Fruit fly (Drosophila melanogaster) whole organism, prepupa: ENCODE results near the gene CG2839.

ENCODE experiments used
- Blimp-1 ChIP-seq: fragments of 200-800 bp; sonication (Bioruptor generic); optimal IDR thresholded peaks from 3 replicates; lab custom pipeline; 2017; ENCODE audit warnings: missing biosample characterization, missing genetic modification characterization, mild to moderate bottlenecking, moderate library complexity, missing genetic modification reagents
- CG10669 ChIP-seq: fragments of 200-800 bp; sonication (Bioruptor generic); optimal IDR thresholded peaks from 3 replicates; lab custom pipeline; 2018; ENCODE audit warnings: missing biosample characterization, mild to moderate bottlenecking, missing genetic modification characterization, moderate library complexity
- CG11294 ChIP-seq: fragments of 200-800 bp; sonication (Bioruptor generic); IDR thresholded peaks from 2 replicates; pipeline ENCODE4 v1.3.6; 2022; ENCODE audit warnings: missing biosample characterization, missing genetic modification characterization
- CG11902 ChIP-seq: fragments of 200-800 bp; sonication (Bioruptor generic); optimal IDR thresholded peaks from 3 replicates; lab custom pipeline; 2016; ENCODE audit warnings: missing biosample characterization, missing genetic modification characterization
- CG15336 ChIP-seq: fragments of 200-800 bp; sonication (Bioruptor generic); IDR thresholded peaks from 2 replicates; pipeline ENCODE4 v1.3.6; 2022; ENCODE audit warnings: missing biosample characterization, missing genetic modification characterization
- CG1621 ChIP-seq: fragments of 200-800 bp; sonication (Bioruptor generic); optimal IDR thresholded peaks from 3 replicates; lab custom pipeline; 2018; ENCODE audit warnings: missing biosample characterization, mild to moderate bottlenecking, missing genetic modification characterization
- CG16779 ChIP-seq: fragments of 200-800 bp; sonication (Bioruptor generic); optimal IDR thresholded peaks from 3 replicates; lab custom pipeline; 2017; ENCODE audit warnings: missing biosample characterization, mild to moderate bottlenecking, missing genetic modification characterization
- CG3032 ChIP-seq: fragments of 200-800 bp; optimal IDR thresholded peaks from 2 replicates; lab custom pipeline; 2019; ENCODE audit warnings: missing biosample characterization, mild to moderate bottlenecking, missing genetic modification characterization, moderate library complexity
- CG31627 ChIP-seq: fragments of 200-800 bp; sonication (Bioruptor generic); optimal IDR thresholded peaks from 3 replicates; lab custom pipeline; 2016; ENCODE audit warnings: missing biosample characterization, missing genetic modification characterization
- CG34406 ChIP-seq: fragments of 200-800 bp; sonication (Bioruptor generic); optimal IDR thresholded peaks from 3 replicates; lab custom pipeline; 2016; ENCODE audit warnings: missing biosample characterization, missing genetic modification characterization
- CG3919 ChIP-seq: fragments of 200-800 bp; sonication (Bioruptor generic); optimal IDR thresholded peaks from 3 replicates; lab custom pipeline; 2016; ENCODE audit warnings: missing biosample characterization, missing genetic modification characterization
- CG4318 ChIP-seq: fragments of 200-800 bp; sonication (Bioruptor generic); optimal IDR thresholded peaks from 3 replicates; lab custom pipeline; 2017; ENCODE audit warnings: missing biosample characterization, mild to moderate bottlenecking, missing genetic modification characterization
- CG6276 ChIP-seq: fragments of 200-800 bp; sonication (Bioruptor generic); optimal IDR thresholded peaks from 2 replicates; lab custom pipeline; 2017; ENCODE audit warnings: missing biosample characterization, mild to moderate bottlenecking, missing genetic modification characterization
- CG6792 ChIP-seq: fragments of 200-800 bp; sonication (Bioruptor generic); optimal IDR thresholded peaks from 3 replicates; lab custom pipeline; 2016; ENCODE audit warnings: missing biosample characterization, missing genetic modification characterization
- CG6808 ChIP-seq: fragments of 200-800 bp; sonication (Bioruptor generic); optimal IDR thresholded peaks from 3 replicates; lab custom pipeline; 2017; ENCODE audit warnings: missing biosample characterization, missing genetic modification characterization, mild to moderate bottlenecking, moderate library complexity, missing genetic modification reagents
- CG6854 ChIP-seq: fragments of 200-800 bp; sonication (Bioruptor generic); optimal IDR thresholded peaks from 2 replicates; lab custom pipeline; 2017; ENCODE audit warnings: missing biosample characterization, mild to moderate bottlenecking, missing genetic modification characterization
- CG7368 ChIP-seq: fragments of 200-800 bp; sonication (Bioruptor generic); optimal IDR thresholded peaks from 3 replicates; lab custom pipeline; 2016; ENCODE audit warnings: missing biosample characterization, missing genetic modification characterization
- CG8119 ChIP-seq: fragments of 200-800 bp; sonication (Bioruptor generic); IDR thresholded peaks from 3 replicates; pipeline ENCODE4 v1.3.6; 2022; ENCODE audit warnings: missing biosample characterization, missing genetic modification characterization
- CG8319 ChIP-seq: fragments of 200-800 bp; sonication (Bioruptor generic); optimal IDR thresholded peaks from 3 replicates; lab custom pipeline; 2016; ENCODE audit warnings: missing biosample characterization, missing genetic modification characterization
- CG8632 ChIP-seq: fragments of 200-800 bp; sonication (Bioruptor generic); optimal IDR thresholded peaks from 3 replicates; lab custom pipeline; 2016; ENCODE audit warnings: missing biosample characterization, missing genetic modification characterization
- CG9139 ChIP-seq: fragments of 200-800 bp; sonication (Bioruptor generic); optimal IDR thresholded peaks from 3 replicates; lab custom pipeline; 2017; ENCODE audit warnings: missing biosample characterization, mild to moderate bottlenecking, missing genetic modification characterization
- Eip78C ChIP-seq: fragments of 200-800 bp; sonication (Bioruptor generic); peaks from one replicate; lab custom pipeline; 2016; ENCODE audit warnings: missing biosample characterization, missing genetic modification characterization
- Eip93F ChIP-seq: fragments of 200-800 bp; sonication (Bioruptor generic); optimal IDR thresholded peaks from 2 replicates; lab custom pipeline; 2016; ENCODE audit warnings: missing biosample characterization, mild to moderate bottlenecking, missing genetic modification characterization
- Ets96B ChIP-seq: fragments of 200-800 bp; optimal IDR thresholded peaks from 2 replicates; lab custom pipeline; 2019; ENCODE audit warnings: missing biosample characterization, mild to moderate bottlenecking, missing genetic modification characterization, moderate library complexity
- Gug ChIP-seq: fragments of 200-800 bp; sonication (Bioruptor generic); IDR thresholded peaks from 2 replicates; pipeline ENCODE4 v1.3.6; 2022; ENCODE audit warnings: missing biosample characterization, missing genetic modification characterization
- Hr38 ChIP-seq: sonication (Bioruptor generic); optimal IDR thresholded peaks from 2 replicates; lab custom pipeline; 2016; ENCODE audit warnings: missing biosample characterization, missing genetic modification characterization
- Hr39 ChIP-seq: fragments of 200-800 bp; sonication (Bioruptor generic); optimal IDR thresholded peaks from 2 replicates; lab custom pipeline; 2016; ENCODE audit warnings: missing biosample characterization, missing genetic modification characterization
- Hr4 ChIP-seq: fragments of 200-800 bp; sonication (Bioruptor generic); optimal IDR thresholded peaks from 3 replicates; lab custom pipeline; 2016; ENCODE audit warnings: missing biosample characterization, missing genetic modification characterization
- Lpt ChIP-seq: fragments of 200-800 bp; sonication (Bioruptor generic); optimal IDR thresholded peaks from 3 replicates; lab custom pipeline; 2016; ENCODE audit warnings: missing biosample characterization, missing genetic modification characterization
- OdsH ChIP-seq: fragments of 200-800 bp; sonication (Bioruptor generic); optimal IDR thresholded peaks from 3 replicates; lab custom pipeline; 2016; ENCODE audit warnings: missing biosample characterization, missing genetic modification characterization
- Smox ChIP-seq: fragments of 200-800 bp; sonication (Bioruptor generic); optimal IDR thresholded peaks from 3 replicates; lab custom pipeline; 2016; ENCODE audit warnings: missing biosample characterization, missing genetic modification characterization
- Sox14 ChIP-seq: fragments of 200-800 bp; sonication (Bioruptor generic); optimal IDR thresholded peaks from 3 replicates; lab custom pipeline; 2016; ENCODE audit warnings: missing biosample characterization, missing genetic modification characterization
- Sox15 ChIP-seq: fragments of 200-800 bp; sonication (Bioruptor generic); optimal IDR thresholded peaks from 3 replicates; lab custom pipeline; 2016; ENCODE audit warnings: missing biosample characterization, missing genetic modification characterization
- acj6 ChIP-seq: fragments of 200-800 bp; sonication (Bioruptor generic); optimal IDR thresholded peaks from 3 replicates; lab custom pipeline; 2016; ENCODE audit warnings: missing biosample characterization, missing genetic modification characterization
- cyc ChIP-seq: fragments of 200-800 bp; sonication (Bioruptor generic); optimal IDR thresholded peaks from 3 replicates; lab custom pipeline; 2016; ENCODE audit warnings: missing biosample characterization, missing genetic modification characterization
- dac ChIP-seq: fragments of 200-800 bp; sonication (Bioruptor generic); optimal IDR thresholded peaks from 2 replicates; lab custom pipeline; 2017; ENCODE audit warnings: missing biosample characterization, mild to moderate bottlenecking, missing genetic modification characterization
- dsx ChIP-seq: fragments of 200-800 bp; optimal IDR thresholded peaks from 3 replicates; lab custom pipeline; 2019; ENCODE audit warnings: missing biosample characterization, mild to moderate bottlenecking, missing genetic modification characterization, moderate library complexity; ENCODE audit not compliant: poor library complexity, severe bottlenecking
- eg ChIP-seq: fragments of 200-800 bp; sonication (Bioruptor generic); IDR thresholded peaks from 3 replicates; pipeline ENCODE4 v1.3.6; 2022; ENCODE audit warnings: missing biosample characterization, missing genetic modification characterization
- esn ChIP-seq: fragments of 200-800 bp; sonication (Bioruptor generic); optimal IDR thresholded peaks from 2 replicates; lab custom pipeline; 2016; ENCODE audit warnings: missing biosample characterization, mild to moderate bottlenecking, missing genetic modification characterization, moderate library complexity
- fd59A ChIP-seq: fragments of 200-800 bp; sonication (Bioruptor generic); optimal IDR thresholded peaks from 2 replicates; lab custom pipeline; 2017; ENCODE audit warnings: missing biosample characterization, mild to moderate bottlenecking, missing genetic modification characterization, missing genetic modification reagents
- fd85E ChIP-seq: fragments of 200-800 bp; sonication (Bioruptor generic); optimal IDR thresholded peaks from 3 replicates; lab custom pipeline; 2016; ENCODE audit warnings: missing biosample characterization, missing genetic modification characterization
- fkh ChIP-seq: fragments of 200-800 bp; sonication (Bioruptor generic); optimal IDR thresholded peaks from 3 replicates; lab custom pipeline; 2017; ENCODE audit warnings: missing biosample characterization, mild to moderate bottlenecking, missing genetic modification characterization, moderate library complexity
- lz ChIP-seq: fragments of 200-800 bp; sonication (Bioruptor generic); optimal IDR thresholded peaks from 3 replicates; lab custom pipeline; 2016; ENCODE audit warnings: missing biosample characterization, missing genetic modification characterization
- net ChIP-seq: fragments of 200-800 bp; sonication (Bioruptor generic); optimal IDR thresholded peaks from 3 replicates; lab custom pipeline; 2016; ENCODE audit warnings: missing biosample characterization, missing genetic modification characterization
- pdm3 ChIP-seq: fragments of 200-800 bp; sonication (Bioruptor generic); optimal IDR thresholded peaks from 3 replicates; lab custom pipeline; 2016; ENCODE audit warnings: missing biosample characterization, missing genetic modification characterization
- spab ChIP-seq: fragments of 200-800 bp; sonication (Bioruptor generic); optimal IDR thresholded peaks from 2 replicates; lab custom pipeline; 2017; ENCODE audit warnings: missing biosample characterization, mild to moderate bottlenecking, missing genetic modification characterization, missing genetic modification reagents
- ss ChIP-seq, 2 experiments: fragments of 200-800 bp; sonication (Bioruptor generic); optimal IDR thresholded peaks; 2 replicates in 1 of 2; 3 replicates in 1 of 2; lab custom pipeline; 2017 to 2018; ENCODE audit warnings: mild to moderate bottlenecking in 2 of 2, missing biosample characterization in 2 of 2, missing genetic modification characterization in 2 of 2, moderate library complexity in 1 of 2
- topi ChIP-seq: fragments of 200-800 bp; sonication (Bioruptor generic); optimal IDR thresholded peaks from 3 replicates; lab custom pipeline; 2016; ENCODE audit warnings: missing biosample characterization, missing genetic modification characterization
- vri ChIP-seq: fragments of 200-800 bp; sonication (Bioruptor generic); optimal IDR thresholded peaks from 3 replicates; lab custom pipeline; 2016; ENCODE audit warnings: missing biosample characterization, mild to moderate bottlenecking, missing genetic modification characterization

CG2839 gene

DNA sequence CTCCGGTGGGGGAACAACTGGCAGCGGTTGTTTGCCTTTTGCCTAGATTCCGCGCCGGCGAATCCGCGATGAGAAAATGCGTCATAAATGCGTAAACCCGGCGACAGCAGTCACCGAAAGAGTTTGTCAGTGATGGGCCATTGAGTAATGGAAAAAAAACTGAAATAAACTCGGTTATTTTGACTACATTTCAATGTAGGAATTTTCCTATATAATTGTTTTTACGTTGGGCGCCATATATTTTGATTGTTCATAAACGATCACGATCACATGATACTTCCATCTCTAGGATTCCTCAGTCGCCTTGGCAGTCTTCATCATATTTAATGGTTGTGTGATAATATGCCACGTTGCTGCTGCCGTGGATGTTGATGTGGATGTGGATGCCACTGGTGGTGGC lies 17.3 kb upstream of the CG2839 start (continued):
- TF ChIP-seq CG1621 = peak; percentile 69
- TF ChIP-seq CG8632 (GFP tag; lab: Kevin White, UChicago) = no peak
- TF ChIP-seq CG15336 (GFP tag; lab: Robert Waterston, UW) = peak; percentile 83
- TF ChIP-seq CG3032 (tag; lab: Kevin White, UChicago) = peak; percentile 81
- peak; percentile 68 for TF ChIP-seq dsx
- TF ChIP-seq Blimp-1 (GFP tag; lab: Kevin White, UChicago) = no peak
- TF ChIP-seq CG6792 = peak; percentile 16
- peak; percentile 17 for TF ChIP-seq dac (GFP tag; lab: Kevin White, UChicago)
- TF ChIP-seq CG34406 (GFP tag; lab: Kevin White, UChicago) = peak; percentile 14
- peak; percentile 77 for TF ChIP-seq fd59A (GFP tag; lab: Kevin White, UChicago)
- no peak for TF ChIP-seq Sox15 (GFP tag; lab: Kevin White, UChicago)
- TF ChIP-seq esn (GFP tag; lab: Kevin White, UChicago) = no peak
- TF ChIP-seq CG6854 = no peak

DNA sequence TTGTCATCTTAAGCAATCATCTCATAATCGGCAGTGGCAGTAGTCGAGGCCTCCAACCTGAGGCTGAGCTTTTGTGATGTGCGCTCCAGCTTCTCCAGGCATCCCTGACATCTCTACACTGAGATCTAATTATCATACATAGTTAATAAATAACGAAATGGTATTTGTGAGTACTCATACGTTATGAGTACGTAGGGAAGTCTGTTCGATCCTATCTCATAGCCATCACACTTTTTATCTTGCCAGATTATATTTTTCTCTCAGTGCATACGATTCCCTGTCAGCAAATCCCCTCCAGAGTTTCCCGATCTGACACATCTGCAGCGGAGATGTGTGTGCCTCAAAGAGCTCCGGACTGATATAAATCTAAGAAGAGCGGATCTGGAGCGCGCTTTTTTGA lies 16.0 kb upstream of the CG2839 start:
- TF ChIP-seq net (GFP tag; lab: Kevin White, UChicago) (peak; percentile 12), Sox15 (GFP tag; lab: Kevin White, UChicago) (no peak), CG9139 (GFP tag; lab: Kevin White, UChicago) (peak; percentile 44), fd85E (GFP tag; lab: Kevin White, UChicago) (no peak), Hr38 (no peak), ss (GFP tag; optimal IDR thresholded peaks at IDR 0.05; lab: Kevin White, UChicago) (peak; percentile 51 to 58), CG11294 (GFP tag; lab: Robert Waterston, UW) (no peak), CG7368 (GFP tag; lab: Kevin White, UChicago) (peak; percentile 5), cyc (no peak), CG6792 (peak; percentile 50), Sox14 (GFP tag; lab: Kevin White, UChicago) (peak; percentile 74), Lpt (GFP tag; lab: Kevin White, UChicago) (peak; percentile 45), Eip93F (GFP tag; lab: Kevin White, UChicago) (no peak), CG31627 (peak; percentile 4), Smox (peak; percentile 35), CG15336 (GFP tag; lab: Robert Waterston, UW) (0 out of 2 replicates have a peak, but pooled peaks have one; percentile 35), dac (GFP tag; lab: Kevin White, UChicago) (no peak), CG10669 (GFP tag; lab: Kevin White, UChicago) (peak; percentile 70), pdm3 (GFP tag; lab: Kevin White, UChicago) (peak; percentile 65), CG6808 (GFP tag; lab: Kevin White, UChicago) (peak; percentile 75), CG6854 (no peak), topi (GFP tag; lab: Kevin White, UChicago) (peak; percentile 40), Hr39 (GFP tag; lab: Kevin White, UChicago) (peak; percentile 30), CG3032 (tag; lab: Kevin White, UChicago) (peak; percentile 62), esn (GFP tag; lab: Kevin White, UChicago) (peak; percentile 34), eg (GFP tag; lab: Robert Waterston, UW) (0 out of 3 replicates have a peak, but pooled peaks have one; percentile 24), CG6276 (no peak), CG8632 (GFP tag; lab: Kevin White, UChicago) (peak; percentile 30), CG8119 (GFP tag; lab: Robert Waterston, UW) (peak; percentile 57; the same call in 2 of the 3 replicates), CG4318 (no peak), CG16779 (peak; percentile 21), Ets96B (tag; lab: Kevin White, UChicago) (peak; percentile 76), Gug (peak; percentile 33), Eip78C (peak; percentile 91), CG8319 (GFP tag; lab: Kevin White, UChicago) (no peak), CG3919 (GFP tag; lab: Kevin White, UChicago) (peak; percentile 69), fkh (GFP tag; lab: Kevin White, UChicago) (no peak), spab (peak; percentile 61), CG1621 (peak; percentile 78), acj6 (GFP tag; lab: Kevin White, UChicago) (peak; percentile 53), CG11902 (GFP tag; lab: Kevin White, UChicago) (no peak), vri (GFP tag; lab: Kevin White, UChicago) (no peak), lz (GFP tag; lab: Kevin White, UChicago) (peak; percentile 27), OdsH (peak; percentile 59), Hr4 (GFP tag; lab: Kevin White, UChicago) (peak; percentile 1)
